Worm (Caenorhabditis elegans): ENCODE results near the gene W03G11.3.

DNA sequence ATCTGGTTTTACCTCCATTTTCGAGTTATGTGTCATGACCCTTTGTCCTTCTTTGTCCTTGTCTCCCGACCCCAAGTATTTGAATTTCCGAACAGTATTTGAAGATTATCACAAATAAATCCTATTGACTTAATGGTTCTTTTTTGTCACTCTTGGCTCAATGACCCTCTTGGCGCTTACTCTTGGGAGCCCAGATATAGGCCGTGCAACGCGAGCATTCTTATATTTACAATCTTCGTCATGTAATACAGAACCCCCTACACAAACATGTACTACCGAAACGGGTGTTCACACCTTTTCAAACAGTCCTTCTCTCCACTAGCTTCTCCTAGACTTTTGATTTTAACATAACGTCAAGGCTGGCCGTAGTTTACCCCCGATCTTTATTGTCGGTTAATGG, 40.1 kb upstream of the W03G11.3 start, which contains the start of gene M153.5:
- no peak for TF ChIP-seq lin-39 (tag; optimal IDR thresholded peaks at IDR 0.05)
- no peak for TF ChIP-seq hmg-11 (tag; optimal IDR thresholded peaks at IDR 0.05)
